Worm (Caenorhabditis elegans) whole organism, late embryonic: ENCODE data around the gene C02D5.2.

Source experiments
- F13H6.1 ChIP-seq: sonication (generic microtip); optimal IDR thresholded peaks from 2 replicates; lab custom pipeline; 2016; ENCODE audit warnings: missing genetic modification characterization, missing compliant biosample characterization
- K02D7.2 ChIP-seq: sonication (generic microtip); optimal IDR thresholded peaks from 2 replicates; lab custom pipeline; 2017; ENCODE audit warnings: mild to moderate bottlenecking, missing genetic modification characterization, missing compliant biosample characterization
- K09A11.1 ChIP-seq: sonication (generic microtip); optimal IDR thresholded peaks from 2 replicates; lab custom pipeline; 2017; ENCODE audit warnings: antibody characterized with exemption, mild to moderate bottlenecking, missing genetic modification characterization, missing compliant biosample characterization; ENCODE audit not compliant: insufficient read depth
- ceh-14 ChIP-seq: sonication (generic microtip); optimal IDR thresholded peaks from 2 replicates; lab custom pipeline; 2016; ENCODE audit warnings: missing genotype, missing genetic modification characterization, missing compliant biosample characterization
- ceh-19 ChIP-seq: fragments of 200-800 bp; sonication (Bioruptor generic); optimal IDR thresholded peaks from 2 replicates; lab custom pipeline; 2018; ENCODE audit warnings: mild to moderate bottlenecking, missing genetic modification characterization, missing compliant biosample characterization
- ceh-22 ChIP-seq: sonication (generic microtip); optimal IDR thresholded peaks from 2 replicates; lab custom pipeline; 2017; ENCODE audit warnings: missing biosample characterization, missing genetic modification characterization
- ceh-30 ChIP-seq: fragments of 150-350 bp; optimal IDR thresholded peaks from 2 replicates; lab custom pipeline; 2014; ENCODE audit warnings: missing biosample characterization, missing genetic modification characterization
- ceh-31 ChIP-seq: sonication (generic microtip); optimal IDR thresholded peaks from 2 replicates; lab custom pipeline; 2016; ENCODE audit warnings: missing genetic modification characterization, missing compliant biosample characterization
- ceh-34 ChIP-seq: sonication (generic microtip); optimal IDR thresholded peaks from 2 replicates; lab custom pipeline; 2016; ENCODE audit warnings: mild to moderate bottlenecking, missing genetic modification characterization, missing compliant biosample characterization
- ceh-45 ChIP-seq: fragments of 200-800 bp; sonication (Bioruptor generic); IDR thresholded peaks from 2 replicates; pipeline ENCODE4 v1.3.6; 2022; ENCODE audit warnings: missing genetic modification reagents, missing genetic modification characterization, missing compliant biosample characterization
- ceh-6 ChIP-seq: fragments of 200-800 bp; sonication (Bioruptor generic); optimal IDR thresholded peaks from 2 replicates; lab custom pipeline; 2018; ENCODE audit warnings: mild to moderate bottlenecking, missing genetic modification characterization, missing compliant biosample characterization
- che-1 ChIP-seq: sonication (generic microtip); optimal IDR thresholded peaks from 2 replicates; lab custom pipeline; 2016; ENCODE audit warnings: mild to moderate bottlenecking, missing genetic modification characterization, missing compliant biosample characterization
- dmd-4 ChIP-seq: sonication (generic microtip); optimal IDR thresholded peaks from 2 replicates; lab custom pipeline; 2016; ENCODE audit warnings: borderline replicate concordance, missing genetic modification characterization, missing compliant biosample characterization
- dve-1 ChIP-seq: sonication (generic microtip); optimal IDR thresholded peaks from 2 replicates; lab custom pipeline; 2017; ENCODE audit warnings: antibody characterized with exemption, mild to moderate bottlenecking, missing genetic modification characterization, missing compliant biosample characterization
- ets-4 ChIP-seq: sonication (generic microtip); optimal IDR thresholded peaks from 2 replicates; lab custom pipeline; 2016; ENCODE audit warnings: missing genetic modification characterization, missing compliant biosample characterization
- eyg-1 ChIP-seq: sonication (generic microtip); optimal IDR thresholded peaks from 2 replicates; lab custom pipeline; 2016; ENCODE audit warnings: missing genotype, missing genetic modification characterization, missing compliant biosample characterization
- fkh-10 ChIP-seq: fragments of 150-350 bp; optimal IDR thresholded peaks from 2 replicates; lab custom pipeline; 2014; ENCODE audit warnings: missing biosample characterization, missing genetic modification reagents, missing genetic modification characterization
- fkh-6 ChIP-seq: sonication (generic microtip); optimal IDR thresholded peaks from 2 replicates; lab custom pipeline; 2016; ENCODE audit warnings: missing genetic modification characterization, missing compliant biosample characterization
- gmeb-2 ChIP-seq: sonication (generic microtip); optimal IDR thresholded peaks from 2 replicates; lab custom pipeline; 2016; ENCODE audit warnings: missing genetic modification characterization, inconsistent platforms, missing compliant biosample characterization
- hlh-15 ChIP-seq: sonication (generic microtip); optimal IDR thresholded peaks from 2 replicates; lab custom pipeline; 2016; ENCODE audit warnings: missing genetic modification characterization, missing compliant biosample characterization
- hlh-30 ChIP-seq: sonication (generic microtip); optimal IDR thresholded peaks from 2 replicates; lab custom pipeline; 2017; ENCODE audit warnings: antibody characterized with exemption, missing genetic modification characterization, missing compliant biosample characterization; ENCODE audit not compliant: insufficient read depth
- lim-6 ChIP-seq: sonication (generic microtip); optimal IDR thresholded peaks from 2 replicates; lab custom pipeline; 2016; ENCODE audit warnings: missing genetic modification characterization, missing compliant biosample characterization
- madf-2 ChIP-seq: sonication (generic microtip); optimal IDR thresholded peaks from 2 replicates; lab custom pipeline; 2017; ENCODE audit warnings: missing genetic modification characterization, missing compliant biosample characterization
- nfya-1 ChIP-seq: sonication (generic microtip); optimal IDR thresholded peaks from 2 replicates; lab custom pipeline; 2017; ENCODE audit warnings: missing genetic modification characterization, mild to moderate bottlenecking, missing compliant biosample characterization, antibody characterized with exemption, moderate library complexity
- pha-2 ChIP-seq: sonication (generic microtip); optimal IDR thresholded peaks from 2 replicates; lab custom pipeline; 2017; ENCODE audit warnings: mild to moderate bottlenecking, missing genetic modification characterization, missing compliant biosample characterization
- pha-4 ChIP-seq: fragments of 150-350 bp; optimal IDR thresholded peaks from 2 replicates; lab custom pipeline; 2018; ENCODE audit warnings: missing biosample characterization, missing genetic modification reagents, missing genetic modification characterization
- pqm-1 ChIP-seq: sonication (generic microtip); optimal IDR thresholded peaks from 2 replicates; lab custom pipeline; 2016; ENCODE audit warnings: missing genetic modification characterization, missing compliant biosample characterization
- pros-1 ChIP-seq: fragments of 150-350 bp; optimal IDR thresholded peaks from 2 replicates; lab custom pipeline; 2014; ENCODE audit warnings: missing biosample characterization, missing genetic modification reagents, missing genetic modification characterization
- rnt-1 ChIP-seq: sonication (generic microtip); optimal IDR thresholded peaks from 2 replicates; lab custom pipeline; 2016; ENCODE audit warnings: missing genetic modification characterization, missing compliant biosample characterization
- sdc-2 ChIP-seq: sonication (generic microtip); optimal IDR thresholded peaks from 2 replicates; lab custom pipeline; 2016; ENCODE audit warnings: missing genotype, missing genetic modification characterization, missing compliant biosample characterization
- sox-2 ChIP-seq: fragments of 200-800 bp; sonication (Bioruptor generic); IDR thresholded peaks from 2 replicates; pipeline ENCODE4 v1.3.6; 2022; ENCODE audit warnings: missing genetic modification reagents, missing genetic modification characterization, missing compliant biosample characterization
- syd-9 ChIP-seq: sonication (generic microtip); optimal IDR thresholded peaks from 2 replicates; lab custom pipeline; 2016; ENCODE audit warnings: mild to moderate bottlenecking, missing genetic modification characterization, moderate library complexity, missing compliant biosample characterization
- tbx-2 ChIP-seq: sonication (generic microtip); optimal IDR thresholded peaks from 2 replicates; lab custom pipeline; 2016; ENCODE audit warnings: missing genetic modification characterization, missing compliant biosample characterization
- unc-42 ChIP-seq: sonication (generic microtip); optimal IDR thresholded peaks from 2 replicates; lab custom pipeline; 2016; ENCODE audit warnings: missing genotype, missing genetic modification characterization, missing compliant biosample characterization
- unc-55 ChIP-seq: sonication (generic microtip); optimal IDR thresholded peaks from 2 replicates; lab custom pipeline; 2017; ENCODE audit warnings: missing biosample characterization, missing genetic modification reagents, missing genetic modification characterization
- zip-5 ChIP-seq: sonication (generic microtip); optimal IDR thresholded peaks from 2 replicates; lab custom pipeline; 2016; ENCODE audit warnings: missing genetic modification characterization, missing compliant biosample characterization

Gene C02D5.2

ce11 chrIII:8579367-8579766 is 22.2 kb downstream of the C02D5.2 start:
- TF ChIP-seq dve-1 (tag; lab: Kevin White, UChicago) (no peak), pha-2 (no peak), gmeb-2 (no peak), zip-5 (tag; lab: Kevin White, UChicago) (no peak), sox-2 (GFP tag; lab: Robert Waterston, UW) (no peak), unc-55 (GFP tag; lab: Kevin White, UChicago) (no peak), hlh-30 (tag; lab: Kevin White, UChicago) (no peak), K09A11.1 (tag; lab: Kevin White, UChicago) (no peak), ceh-31 (tag; lab: Kevin White, UChicago) (no peak), ceh-45 (GFP tag; lab: Robert Waterston, UW) (no peak), ceh-6 (GFP tag; lab: Kevin White, UChicago) (no peak), rnt-1 (tag; lab: Kevin White, UChicago) (no peak), ceh-19 (GFP tag; lab: Kevin White, UChicago) (no peak)

- TF ChIP-seq madf-2 (tag; lab: Kevin White, UChicago), result no peak
These were observed 23.7 kb downstream of the C02D5.2 start, which contains the start of gene doxa-1 for ce11 chrIII:8580802-8581201. Gene doxa-1 (plus strand): TSS chrIII:8581102.

ce11 chrIII:8588592-8589153 is 31.5 kb downstream of the C02D5.2 start, which contains the start of gene glr-1:
Gene glr-1 (minus strand): TSS chrIII:8588642.
- TF ChIP-seq fkh-6 (tag; lab: Kevin White, UChicago) (no peak), unc-42 (tag; lab: Kevin White, UChicago) (peak; percentile 95), pha-4 (no peak), ceh-31 (tag; lab: Kevin White, UChicago) (peak; percentile 7), K09A11.1 (tag; lab: Kevin White, UChicago) (no peak), eyg-1 (tag; lab: Kevin White, UChicago) (no peak), ceh-14 (no peak), syd-9 (tag; lab: Kevin White, UChicago) (no peak), unc-55 (GFP tag; lab: Kevin White, UChicago) (no peak), fkh-10 (GFP tag; lab: Kevin White, UChicago) (peak; percentile 27), madf-2 (tag; lab: Kevin White, UChicago) (no peak), K02D7.2 (tag; lab: Kevin White, UChicago) (no peak), lim-6 (tag; lab: Kevin White, UChicago) (peak; percentile 35), tbx-2 (peak; percentile 19), nfya-1 (tag; lab: Kevin White, UChicago) (peak; percentile 35)

- TF ChIP-seq sox-2 (GFP tag; lab: Robert Waterston, UW) (no peak), ets-4 (tag; lab: Kevin White, UChicago) (no peak), ceh-34 (tag; lab: Kevin White, UChicago) (no peak), pqm-1 (no peak)
These were observed 32.1 kb downstream of the C02D5.2 start, which contains the start of gene fip-3 for ce11 chrIII:8589195-8589594. Gene fip-3 (minus strand): TSS chrIII:8589488.

- TF ChIP-seq lim-6 (tag; lab: Kevin White, UChicago) (no peak), pros-1 (no peak), hlh-15 (tag; lab: Kevin White, UChicago) (no peak), sdc-2 (tag; lab: Kevin White, UChicago) (no peak), pha-4 (no peak), ceh-22 (tag; lab: Kevin White, UChicago) (no peak), dmd-4 (no peak), sox-2 (GFP tag; lab: Robert Waterston, UW) (no peak), fkh-10 (GFP tag; lab: Kevin White, UChicago) (no peak), ceh-30 (tag; lab: Kevin White, UChicago) (no peak), syd-9 (tag; lab: Kevin White, UChicago) (no peak), che-1 (tag; lab: Kevin White, UChicago) (no peak), F13H6.1 (tag; lab: Kevin White, UChicago) (no peak)
These were observed 33.7 kb downstream of the C02D5.2 start, which contains the start of gene fipr-16 for ce11 chrIII:8590882-8591281. Gene fipr-16 (minus strand): TSS chrIII:8590982.
